Worm (Caenorhabditis elegans) whole organism, L4 larva: ENCODE measurements around the gene W02H5.2.
A peak's percentile ranks its signal among the peaks of the same experiment; 100 is the strongest.

Experiments used
- ceh-32 ChIP-seq: sonication (generic microtip); optimal IDR thresholded peaks from 2 replicates; lab custom pipeline; 2016; ENCODE audit warnings: mild to moderate bottlenecking, missing genetic modification characterization, missing compliant biosample characterization; ENCODE audit not compliant: poor library complexity
- ceh-62 ChIP-seq: sonication (generic microtip); optimal IDR thresholded peaks from 2 replicates; lab custom pipeline; 2017; ENCODE audit warnings: missing biosample characterization, missing genetic modification characterization
- daf-16 ChIP-seq, 3 experiments: sonication (generic microtip); optimal IDR thresholded peaks; 2 replicates each; lab custom pipeline; 2016 to 2017; ENCODE audit warnings: missing genetic modification characterization in 3 of 3, missing genetic modification reagents in 3 of 3, mild to moderate bottlenecking in 2 of 3, missing compliant biosample characterization in 2 of 3, missing biosample characterization in 1 of 3, moderate library complexity in 1 of 3
- dpl-1 ChIP-seq: fragments of 150-350 bp; optimal IDR thresholded peaks from 2 replicates; lab custom pipeline; 2014; ENCODE audit warnings: missing biosample characterization, missing genetic modification reagents, missing genetic modification characterization
- egl-43 ChIP-seq: fragments of 200-800 bp; sonication (Bioruptor generic); IDR thresholded peaks from 2 replicates; pipeline ENCODE4 v1.3.6; 2022; ENCODE audit warnings: missing genetic modification reagents, missing genetic modification characterization, missing compliant biosample characterization
- lsy-2 ChIP-seq, 2 experiments: fragments of 150-350 bp in 1 of 2; sonication (generic microtip) in 1 of 2; optimal IDR thresholded peaks; 2 replicates each; lab custom pipeline; 2014 to 2017; ENCODE audit warnings: missing biosample characterization in 2 of 2, missing genetic modification characterization in 2 of 2
- nhr-77 ChIP-seq: fragments of 150-350 bp; optimal IDR thresholded peaks from 2 replicates; lab custom pipeline; 2014; ENCODE audit warnings: missing biosample characterization, missing genetic modification characterization
- set-16 ChIP-seq: fragments of 200-800 bp; sonication (Bioruptor generic); IDR thresholded peaks from 2 replicates; pipeline ENCODE4 v1.3.6; 2022; ENCODE audit warnings: missing genetic modification reagents, missing genetic modification characterization, missing compliant biosample characterization

The W02H5.2 gene

DNA sequence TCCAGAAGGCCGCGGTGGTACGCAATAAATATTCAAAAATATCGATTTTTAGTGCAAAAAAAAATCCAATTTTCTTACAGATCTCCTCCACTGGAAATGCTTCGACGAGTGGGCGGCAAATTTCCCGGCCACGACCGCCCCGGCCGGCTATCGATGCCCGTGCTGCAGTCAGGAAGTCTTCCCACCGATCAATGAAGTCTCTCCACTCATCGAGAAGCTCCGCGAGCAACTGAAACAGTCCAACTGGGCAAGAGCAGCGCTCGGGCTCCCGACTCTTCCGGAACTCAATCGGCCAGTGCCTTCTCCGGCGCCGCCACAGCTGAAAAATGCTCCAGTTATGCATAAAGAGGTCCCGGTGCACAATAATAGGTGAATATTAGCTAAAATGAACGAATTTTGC lies 56.8 kb downstream of the W02H5.2 start, which contains the start of gene Y45G12B.3:
TSS of gene Y45G12B.3 (minus strand) at position 320 of the 400 bp plus-strand sequence.
- no peak for TF ChIP-seq ceh-32 (tag; lab: Kevin White, UChicago)
- TF ChIP-seq egl-43 (GFP tag; lab: Robert Waterston, UW) = 0 out of 2 replicates have a peak, but pooled peaks have one; percentile 35
- no peak for TF ChIP-seq ceh-62 (tag; lab: Kevin White, UChicago)
- no peak for TF ChIP-seq nhr-77 (tag; lab: Kevin White, UChicago)
- TF ChIP-seq dpl-1 = no peak
- no peak for TF ChIP-seq daf-16 (GFP tag; optimal IDR thresholded peaks at IDR 0.05; lab: Kevin White, UChicago)
- no peak for TF ChIP-seq daf-16 (tag; optimal IDR thresholded peaks at IDR 0.05; lab: Kevin White, UChicago)
- TF ChIP-seq set-16 (GFP tag; lab: Robert Waterston, UW) = peak; percentile 86
- no peak for TF ChIP-seq lsy-2 (tag; optimal IDR thresholded peaks at IDR 0.05; lab: Kevin White, UChicago)
